Worm (Caenorhabditis elegans) whole organism, late embryonic: ENCODE results near the gene F57G12.2.
A peak's percentile ranks its signal among the peaks of the same experiment; 100 is the strongest.

Experiments
- C08G9.2 ChIP-seq: sonication (generic microtip); optimal IDR thresholded peaks from 2 replicates; lab custom pipeline; 2016; ENCODE audit warnings: mild to moderate bottlenecking, missing genetic modification characterization, moderate library complexity, missing compliant biosample characterization
- K02D7.2 ChIP-seq: sonication (generic microtip); optimal IDR thresholded peaks from 2 replicates; lab custom pipeline; 2017; ENCODE audit warnings: mild to moderate bottlenecking, missing genetic modification characterization, missing compliant biosample characterization
- ahr-1 ChIP-seq: sonication (generic microtip); optimal IDR thresholded peaks from 2 replicates; lab custom pipeline; 2016; ENCODE audit warnings: missing genetic modification characterization, missing compliant biosample characterization
- ama-1 ChIP-seq: fragments of 150-350 bp; optimal IDR thresholded peaks from 2 replicates; lab custom pipeline; 2014
- ceh-14 ChIP-seq: sonication (generic microtip); optimal IDR thresholded peaks from 2 replicates; lab custom pipeline; 2016; ENCODE audit warnings: missing genotype, missing genetic modification characterization, missing compliant biosample characterization
- ceh-19 ChIP-seq: fragments of 200-800 bp; sonication (Bioruptor generic); optimal IDR thresholded peaks from 2 replicates; lab custom pipeline; 2018; ENCODE audit warnings: mild to moderate bottlenecking, missing genetic modification characterization, missing compliant biosample characterization
- ceh-22 ChIP-seq: sonication (generic microtip); optimal IDR thresholded peaks from 2 replicates; lab custom pipeline; 2017; ENCODE audit warnings: missing biosample characterization, missing genetic modification characterization
- ceh-24 ChIP-seq: sonication (generic microtip); optimal IDR thresholded peaks from 2 replicates; lab custom pipeline; 2016; ENCODE audit warnings: mild to moderate bottlenecking, missing genetic modification characterization, missing compliant biosample characterization
- ceh-31 ChIP-seq: sonication (generic microtip); optimal IDR thresholded peaks from 2 replicates; lab custom pipeline; 2016; ENCODE audit warnings: missing genetic modification characterization, missing compliant biosample characterization
- ceh-34 ChIP-seq: sonication (generic microtip); optimal IDR thresholded peaks from 2 replicates; lab custom pipeline; 2016; ENCODE audit warnings: mild to moderate bottlenecking, missing genetic modification characterization, missing compliant biosample characterization
- ceh-48 ChIP-seq: sonication (generic microtip); optimal IDR thresholded peaks from 2 replicates; lab custom pipeline; 2016; ENCODE audit warnings: missing genetic modification characterization, inconsistent platforms, missing compliant biosample characterization
- dve-1 ChIP-seq: sonication (generic microtip); optimal IDR thresholded peaks from 2 replicates; lab custom pipeline; 2017; ENCODE audit warnings: antibody characterized with exemption, mild to moderate bottlenecking, missing genetic modification characterization, missing compliant biosample characterization
- elt-2 ChIP-seq: sonication (generic microtip); optimal IDR thresholded peaks from 2 replicates; lab custom pipeline; 2016; ENCODE audit warnings: missing genetic modification reagents, missing genetic modification characterization, missing compliant biosample characterization
- elt-4 ChIP-seq: sonication (generic microtip); optimal IDR thresholded peaks from 2 replicates; lab custom pipeline; 2016; ENCODE audit warnings: missing genetic modification characterization, missing compliant biosample characterization
- hlh-15 ChIP-seq: sonication (generic microtip); optimal IDR thresholded peaks from 2 replicates; lab custom pipeline; 2016; ENCODE audit warnings: missing genetic modification characterization, missing compliant biosample characterization
- hlh-30 ChIP-seq: sonication (generic microtip); optimal IDR thresholded peaks from 2 replicates; lab custom pipeline; 2017; ENCODE audit warnings: antibody characterized with exemption, missing genetic modification characterization, missing compliant biosample characterization; ENCODE audit not compliant: insufficient read depth
- lim-6 ChIP-seq: sonication (generic microtip); optimal IDR thresholded peaks from 2 replicates; lab custom pipeline; 2016; ENCODE audit warnings: missing genetic modification characterization, missing compliant biosample characterization
- mec-3 ChIP-seq: sonication (generic microtip); optimal IDR thresholded peaks from 2 replicates; lab custom pipeline; 2016; ENCODE audit warnings: borderline replicate concordance, missing genetic modification characterization, missing compliant biosample characterization
- nhr-11 ChIP-seq: fragments of 150-350 bp; optimal IDR thresholded peaks from 2 replicates; lab custom pipeline; 2014; ENCODE audit warnings: missing biosample characterization, missing genetic modification characterization
- npax-4 ChIP-seq: sonication (generic microtip); optimal IDR thresholded peaks from 2 replicates; lab custom pipeline; 2016; ENCODE audit warnings: missing genetic modification characterization, missing compliant biosample characterization
- pha-2 ChIP-seq: sonication (generic microtip); optimal IDR thresholded peaks from 2 replicates; lab custom pipeline; 2017; ENCODE audit warnings: mild to moderate bottlenecking, missing genetic modification characterization, missing compliant biosample characterization
- pqm-1 ChIP-seq: sonication (generic microtip); optimal IDR thresholded peaks from 2 replicates; lab custom pipeline; 2016; ENCODE audit warnings: missing genetic modification characterization, missing compliant biosample characterization
- ref-2 ChIP-seq: sonication (generic microtip); optimal IDR thresholded peaks from 2 replicates; lab custom pipeline; 2016; ENCODE audit warnings: missing genetic modification characterization, missing compliant biosample characterization
- sdc-2 ChIP-seq: sonication (generic microtip); optimal IDR thresholded peaks from 2 replicates; lab custom pipeline; 2016; ENCODE audit warnings: missing genotype, missing genetic modification characterization, missing compliant biosample characterization
- syd-9 ChIP-seq: sonication (generic microtip); optimal IDR thresholded peaks from 2 replicates; lab custom pipeline; 2016; ENCODE audit warnings: mild to moderate bottlenecking, missing genetic modification characterization, moderate library complexity, missing compliant biosample characterization
- tbx-2 ChIP-seq: sonication (generic microtip); optimal IDR thresholded peaks from 2 replicates; lab custom pipeline; 2016; ENCODE audit warnings: missing genetic modification characterization, missing compliant biosample characterization
- tbx-7 ChIP-seq: sonication (generic microtip); optimal IDR thresholded peaks from 2 replicates; lab custom pipeline; 2016; ENCODE audit warnings: missing genotype, missing genetic modification characterization, missing compliant biosample characterization
- ttx-3 ChIP-seq: sonication (generic microtip); optimal IDR thresholded peaks from 2 replicates; lab custom pipeline; 2016; ENCODE audit warnings: missing genetic modification reagents, missing genetic modification characterization, missing compliant biosample characterization
- unc-3 ChIP-seq, 2 experiments: fragments of 200-800 bp in 1 of 2; sonication (Bioruptor generic) in 1 of 2; sonication (generic microtip) in 1 of 2; conservative IDR thresholded peaks in 1 of 2; optimal IDR thresholded peaks in 1 of 2; 2 replicates each; pipeline versions ENCODE4 v1.3.6 to Lab custom; 2016 to 2022; ENCODE audit warnings: missing compliant biosample characterization in 2 of 2, missing genetic modification characterization in 2 of 2, missing genetic modification reagents in 1 of 2

The F57G12.2 gene

ce11 chrX:12169390-12169789 is 9.5 kb upstream of the F57G12.2 start:
- peak; percentile 4 for TF ChIP-seq ceh-19 (GFP tag; lab: Kevin White, UChicago)
- TF ChIP-seq ama-1 (lab: Kevin White, UChicago): peak; percentile 61
- TF ChIP-seq ref-2 (tag; lab: Kevin White, UChicago): no peak

DNA sequence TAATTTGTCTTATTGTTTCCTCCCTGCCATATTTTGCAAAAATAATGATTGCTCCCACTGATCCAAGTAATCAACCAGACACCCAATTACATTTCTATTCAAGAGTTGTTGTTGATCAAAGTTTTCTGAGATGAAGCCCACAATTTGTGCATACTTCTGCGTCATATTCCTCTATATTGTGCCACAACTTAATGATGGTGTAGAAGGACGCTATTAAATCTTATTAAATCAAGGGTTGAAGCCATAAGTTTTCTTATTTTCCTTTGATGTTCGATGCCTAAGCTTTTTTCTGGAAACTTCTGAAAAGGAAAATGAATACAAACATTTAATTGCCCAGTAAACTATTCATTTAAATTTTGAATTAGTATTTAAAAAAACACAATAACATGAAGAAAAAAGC is 8.9 kb upstream of the F57G12.2 start:
- no peak for TF ChIP-seq pha-2
- TF ChIP-seq ama-1 (lab: Kevin White, UChicago): peak; percentile 55

ce11 chrX:12167632-12168377 is 8.0 kb upstream of the F57G12.2 start:
- TF ChIP-seq dve-1 (tag; lab: Kevin White, UChicago) (no peak), C08G9.2 (tag; lab: Kevin White, UChicago) (no peak), hlh-30 (peak; percentile 34), ceh-48 (no peak), pha-2 (no peak), sdc-2 (no peak), tbx-2 (tag; lab: Kevin White, UChicago) (no peak)

DNA sequence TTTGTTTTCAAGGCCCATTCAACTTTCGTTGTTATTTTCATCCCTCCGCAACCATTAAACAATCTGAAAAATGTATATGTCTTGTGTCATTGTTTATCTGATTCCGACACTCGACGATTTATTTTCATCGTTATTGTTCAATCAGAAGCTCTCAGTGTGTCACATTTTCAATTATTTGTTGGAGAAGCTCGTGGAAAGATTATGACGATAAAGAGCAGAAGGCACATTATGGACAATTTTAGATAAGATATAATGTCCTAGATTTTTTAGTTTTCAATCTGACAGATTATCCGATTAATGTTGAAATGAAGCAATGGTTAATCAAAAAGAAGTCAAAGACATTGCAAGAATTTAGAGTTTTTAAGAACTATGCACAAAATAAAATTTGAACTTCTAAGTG is 5.1 kb upstream of the F57G12.2 start:
- no peak for TF ChIP-seq lim-6 (tag; lab: Kevin White, UChicago)

ce11 chrX:12164047-12164446 is 4.2 kb upstream of the F57G12.2 start:
- TF ChIP-seq hlh-30 (no peak), nhr-11 (tag; lab: Kevin White, UChicago) (no peak), elt-4 (tag; lab: Kevin White, UChicago) (no peak), ttx-3 (no peak), ceh-34 (tag; lab: Kevin White, UChicago) (no peak), ama-1 (lab: Kevin White, UChicago) (no peak), npax-4 (tag; lab: Kevin White, UChicago) (no peak), dve-1 (tag; lab: Kevin White, UChicago) (no peak), unc-3 (GFP tag; conservative IDR thresholded peaks at IDR 0.05; lab: Robert Waterston, UW) (no peak), unc-3 (tag; optimal IDR thresholded peaks at IDR 0.05; lab: Kevin White, UChicago) (no peak), mec-3 (no peak), pha-2 (no peak), hlh-15 (tag; lab: Kevin White, UChicago) (no peak), ceh-14 (tag; lab: Kevin White, UChicago) (no peak)
- TF ChIP-seq, all 69 proteins: peak for 0

DNA sequence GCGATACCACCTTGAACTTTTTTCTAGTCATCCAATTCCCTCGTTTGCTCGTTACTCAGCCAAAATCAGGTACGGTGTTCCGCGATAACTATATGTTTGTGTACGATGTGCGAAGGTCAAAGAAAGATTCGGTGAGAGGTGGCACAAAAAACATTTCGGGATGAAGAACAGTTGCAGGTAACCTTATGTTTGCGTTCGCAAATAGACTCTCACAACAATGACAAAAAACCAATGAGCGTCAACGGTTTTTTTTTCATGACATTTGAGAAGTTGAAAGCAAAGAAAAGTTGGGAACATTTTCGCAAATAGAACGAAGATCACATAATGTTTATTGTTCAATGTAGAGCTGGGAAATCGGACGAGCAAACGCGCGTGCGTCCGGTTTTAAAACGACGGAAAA is 2.8 kb upstream of the F57G12.2 start:
- TF ChIP-seq hlh-15 (tag; lab: Kevin White, UChicago) (no peak), ceh-31 (tag; lab: Kevin White, UChicago) (no peak), elt-4 (tag; lab: Kevin White, UChicago) (no peak), ref-2 (tag; lab: Kevin White, UChicago) (no peak), pqm-1 (tag; lab: Kevin White, UChicago) (no peak), lim-6 (tag; lab: Kevin White, UChicago) (no peak), ceh-19 (GFP tag; lab: Kevin White, UChicago) (no peak), ceh-24 (tag; lab: Kevin White, UChicago) (no peak), tbx-7 (tag; lab: Kevin White, UChicago) (no peak), syd-9 (tag; lab: Kevin White, UChicago) (no peak), ceh-22 (tag; lab: Kevin White, UChicago) (no peak), ahr-1 (tag; lab: Kevin White, UChicago) (no peak), K02D7.2 (tag; lab: Kevin White, UChicago) (no peak), tbx-2 (tag; lab: Kevin White, UChicago) (no peak), elt-2 (tag; lab: Kevin White, UChicago) (no peak)
- TF ChIP-seq, all 69 proteins: peak for 0
